In genomic region chrIV:8782172-8782571, ce11 we compare ENCODE assay signal across 4 worm cellular contexts.
TF ChIP-seq lines count a peak whose summit lies in the region.

No protein-coding gene starts in this region.

TF ChIP-seq in whole organism, L2 larva, 48 proteins besides CTCF, POLR2A, EP300 and RAD21 (continues in another document):
- peak; percentile 52 for TF ChIP-seq blmp-1 (tag; optimal IDR thresholded peaks at IDR 0.05; lab: Kevin White, UChicago; ENCODE audit: insufficient read depth)
- peak; percentile 70 for TF ChIP-seq gmeb-1 (tag; optimal IDR thresholded peaks at IDR 0.05; lab: Kevin White, UChicago)
- peak; percentile 46 for TF ChIP-seq nhr-6 (tag; optimal IDR thresholded peaks at IDR 0.05; lab: Kevin White, UChicago)
- peak; percentile 57 for TF ChIP-seq sma-3 (GFP tag; optimal IDR thresholded peaks at IDR 0.05; lab: Kevin White, UChicago)
- peak; percentile 90 for TF ChIP-seq fos-1 (tag; optimal IDR thresholded peaks at IDR 0.05; lab: Kevin White, UChicago)
- TF ChIP-seq unc-62 (GFP tag; optimal IDR thresholded peaks at IDR 0.05; lab: Kevin White, UChicago) = no peak
- no peak for TF ChIP-seq ceh-82 (tag; optimal IDR thresholded peaks at IDR 0.05; lab: Kevin White, UChicago)
- peak; percentile 34 for TF ChIP-seq crh-2 (tag; optimal IDR thresholded peaks at IDR 0.05; lab: Kevin White, UChicago)
- peak; percentile 88 for TF ChIP-seq C34F6.9 (tag; optimal IDR thresholded peaks at IDR 0.05; lab: Kevin White, UChicago)
- TF ChIP-seq ztf-11 (tag; optimal IDR thresholded peaks at IDR 0.05; lab: Kevin White, UChicago) = no peak
- no peak for TF ChIP-seq nhr-11 (tag; optimal IDR thresholded peaks at IDR 0.05; lab: Kevin White, UChicago)
- TF ChIP-seq nhr-12 (tag; optimal IDR thresholded peaks at IDR 0.05; lab: Kevin White, UChicago) = no peak
- peak in 1 of 2 experiments; percentile 48 for TF ChIP-seq mdl-1 (tag; optimal IDR thresholded peaks at IDR 0.05; lab: Kevin White, UChicago)
- TF ChIP-seq ztf-1 (GFP tag; conservative IDR thresholded peaks at IDR 0.05; lab: Robert Waterston, UW) = no peak
- no peak for TF ChIP-seq Y55F3AM.14 (GFP tag; optimal IDR thresholded peaks at IDR 0.05; lab: Kevin White, UChicago)
- TF ChIP-seq aly-2 (tag; optimal IDR thresholded peaks at IDR 0.05; lab: Kevin White, UChicago) = no peak
- TF ChIP-seq egl-27 (tag; optimal IDR thresholded peaks at IDR 0.05; lab: Kevin White, UChicago) = peak; percentile 84
- TF ChIP-seq ceh-16 (tag; optimal IDR thresholded peaks at IDR 0.05; lab: Kevin White, UChicago) = peak; percentile 41
- no peak for TF ChIP-seq lin-13 (GFP tag; optimal IDR thresholded peaks at IDR 0.05; lab: Kevin White, UChicago)
- no peak for TF ChIP-seq lin-39 (tag; optimal IDR thresholded peaks at IDR 0.05; lab: Kevin White, UChicago)
- TF ChIP-seq snpc-4 (tag; optimal IDR thresholded peaks at IDR 0.05; lab: Kevin White, UChicago) = peak; percentile 51
- no peak for TF ChIP-seq dmd-4 (tag; optimal IDR thresholded peaks at IDR 0.05; lab: Kevin White, UChicago)

TF ChIP-seq in whole organism, L4 larva, 104 proteins besides CTCF, POLR2A, EP300 and RAD21 (continues in another document):
- TF ChIP-seq zfp-3 (GFP tag; conservative IDR thresholded peaks at IDR 0.05; lab: Robert Waterston, UW) = no peak
- TF ChIP-seq mep-1 (tag; optimal IDR thresholded peaks at IDR 0.05; lab: Kevin White, UChicago) = peak; percentile 75
- TF ChIP-seq Y105C5A.15 (GFP tag; IDR thresholded peaks at IDR 0.05; lab: Robert Waterston, UW) = no peak
- no peak for TF ChIP-seq zfp-2 (tag; optimal IDR thresholded peaks at IDR 0.05; lab: Kevin White, UChicago)
- TF ChIP-seq D1046.2 (GFP tag; IDR thresholded peaks at IDR 0.05; lab: Robert Waterston, UW) = no peak
- no peak for TF ChIP-seq unc-39 (tag; optimal IDR thresholded peaks at IDR 0.05; lab: Kevin White, UChicago)
- TF ChIP-seq ctbp-1 (GFP tag; IDR thresholded peaks at IDR 0.05; lab: Robert Waterston, UW) = no peak
- no peak for TF ChIP-seq gei-8 (GFP tag; optimal IDR thresholded peaks at IDR 0.05; lab: Kevin White, UChicago)
- peak; percentile 98 for TF ChIP-seq hlh-11 (tag; optimal IDR thresholded peaks at IDR 0.05; lab: Kevin White, UChicago)
- peak; percentile 91 for TF ChIP-seq hlh-30 (tag; optimal IDR thresholded peaks at IDR 0.05; lab: Kevin White, UChicago; ENCODE audit: insufficient read depth)
- no peak for TF ChIP-seq Y75B8A.6 (GFP tag; IDR thresholded peaks at IDR 0.05; lab: Robert Waterston, UW)
- no peak for TF ChIP-seq ceh-32 (tag; optimal IDR thresholded peaks at IDR 0.05; lab: Kevin White, UChicago; ENCODE audit: poor library complexity)
- TF ChIP-seq nhr-6 (tag; optimal IDR thresholded peaks at IDR 0.05; lab: Kevin White, UChicago) = peak; percentile 70
- TF ChIP-seq hif-1 (tag; optimal IDR thresholded peaks at IDR 0.05; lab: Kevin White, UChicago) = peak in 1 of 2 experiments; percentile 54
- no peak for TF ChIP-seq mxl-2 (GFP tag; conservative IDR thresholded peaks at IDR 0.05; lab: Robert Waterston, UW)
- TF ChIP-seq nhr-102 (tag; optimal IDR thresholded peaks at IDR 0.05; lab: Kevin White, UChicago) = no peak
- peak; percentile 55 for TF ChIP-seq nhr-11 (tag; optimal IDR thresholded peaks at IDR 0.05; lab: Kevin White, UChicago)
- TF ChIP-seq lin-15B (tag; optimal IDR thresholded peaks at IDR 0.05; lab: Kevin White, UChicago) = no peak
- no peak for TF ChIP-seq mdt-29 (GFP tag; IDR thresholded peaks at IDR 0.05; lab: Robert Waterston, UW)
- no peak for TF ChIP-seq skn-1 (tag; optimal IDR thresholded peaks at IDR 0.05; lab: Kevin White, UChicago)
- no peak for TF ChIP-seq egl-27 (tag; optimal IDR thresholded peaks at IDR 0.05; lab: Kevin White, UChicago)
- no peak for TF ChIP-seq F10B5.3 (tag; optimal IDR thresholded peaks at IDR 0.05; lab: Kevin White, UChicago)
- TF ChIP-seq sdz-12 (GFP tag; optimal IDR thresholded peaks at IDR 0.05; lab: Kevin White, UChicago) = no peak
- TF ChIP-seq daf-16 (GFP tag; optimal IDR thresholded peaks at IDR 0.05; lab: Kevin White, UChicago) = no peak
- TF ChIP-seq daf-16 (tag; optimal IDR thresholded peaks at IDR 0.05; lab: Kevin White, UChicago) = peak; percentile 75

TF ChIP-seq in whole organism, late embryonic, 69 proteins besides CTCF, POLR2A, EP300 and RAD21 (continues in another document):
- TF ChIP-seq fax-1 (tag; optimal IDR thresholded peaks at IDR 0.05; lab: Kevin White, UChicago) (peak; percentile 27), elt-2 (tag; optimal IDR thresholded peaks at IDR 0.05; lab: Kevin White, UChicago) (peak; percentile 44), K02D7.2 (tag; optimal IDR thresholded peaks at IDR 0.05; lab: Kevin White, UChicago) (no peak), rnt-1 (tag; optimal IDR thresholded peaks at IDR 0.05; lab: Kevin White, UChicago) (peak; percentile 79), pros-1 (tag; optimal IDR thresholded peaks at IDR 0.05; lab: Kevin White, UChicago) (peak; percentile 81), gmeb-2 (tag; optimal IDR thresholded peaks at IDR 0.05; lab: Kevin White, UChicago) (no peak), ceh-6 (GFP tag; optimal IDR thresholded peaks at IDR 0.05; lab: Kevin White, UChicago) (peak; percentile 35), ceh-9 (tag; optimal IDR thresholded peaks at IDR 0.05; lab: Kevin White, UChicago) (no peak), tbx-7 (tag; optimal IDR thresholded peaks at IDR 0.05; lab: Kevin White, UChicago) (no peak), ceh-14 (tag; optimal IDR thresholded peaks at IDR 0.05; lab: Kevin White, UChicago) (peak; percentile 46), pqm-1 (tag; optimal IDR thresholded peaks at IDR 0.05; lab: Kevin White, UChicago) (no peak), nhr-232 (tag; optimal IDR thresholded peaks at IDR 0.05; lab: Kevin White, UChicago) (no peak), C38D4.7 (GFP tag; optimal IDR thresholded peaks at IDR 0.05; lab: Kevin White, UChicago) (no peak), pha-4 (tag; optimal IDR thresholded peaks at IDR 0.05; lab: Kevin White, UChicago) (no peak), Y22D7AL.16 (tag; optimal IDR thresholded peaks at IDR 0.05; lab: Kevin White, UChicago) (no peak), hlh-6 (tag; optimal IDR thresholded peaks at IDR 0.05; lab: Kevin White, UChicago) (no peak), ttx-3 (tag; optimal IDR thresholded peaks at IDR 0.05; lab: Kevin White, UChicago) (no peak), pag-3 (tag; optimal IDR thresholded peaks at IDR 0.05; lab: Kevin White, UChicago; ENCODE audit: borderline replicate concordance) (no peak), mec-3 (tag; optimal IDR thresholded peaks at IDR 0.05; lab: Kevin White, UChicago; ENCODE audit: borderline replicate concordance) (no peak), unc-86 (tag; optimal IDR thresholded peaks at IDR 0.05; lab: Kevin White, UChicago) (peak; percentile 17), zip-5 (tag; optimal IDR thresholded peaks at IDR 0.05; lab: Kevin White, UChicago) (no peak), sdc-2 (tag; optimal IDR thresholded peaks at IDR 0.05; lab: Kevin White, UChicago) (peak; percentile 40), madf-2 (tag; optimal IDR thresholded peaks at IDR 0.05; lab: Kevin White, UChicago) (peak; percentile 0), pha-2 (tag; optimal IDR thresholded peaks at IDR 0.05; lab: Kevin White, UChicago) (no peak), unc-42 (tag; optimal IDR thresholded peaks at IDR 0.05; lab: Kevin White, UChicago) (peak; percentile 59), ceh-45 (GFP tag; IDR thresholded peaks at IDR 0.05; lab: Robert Waterston, UW) (no peak), ref-2 (tag; optimal IDR thresholded peaks at IDR 0.05; lab: Kevin White, UChicago) (peak; percentile 97)

TF ChIP-seq in whole organism, mixed stage, embryonic, 35 proteins besides CTCF, POLR2A, EP300 and RAD21 (continues in another document):
- TF ChIP-seq elt-1 (tag; optimal IDR thresholded peaks at IDR 0.05; lab: Kevin White, UChicago; ENCODE audit: borderline replicate concordance, insufficient read depth) = peak; percentile 45
- peak; percentile 14 for TF ChIP-seq bed-3 (GFP tag; optimal IDR thresholded peaks at IDR 0.05; lab: Kevin White, UChicago)
- peak; percentile 95 for TF ChIP-seq unc-120 (tag; optimal IDR thresholded peaks at IDR 0.05; lab: Kevin White, UChicago; ENCODE audit: poor library complexity, severe bottlenecking)
- peak; percentile 5 for TF ChIP-seq elt-3 (tag; optimal IDR thresholded peaks at IDR 0.05; lab: Kevin White, UChicago)
- peak; percentile 21 for TF ChIP-seq tbx-8 (GFP tag; optimal IDR thresholded peaks at IDR 0.05; lab: Kevin White, UChicago)
- peak; percentile 98 for TF ChIP-seq ham-2 (GFP tag; optimal IDR thresholded peaks at IDR 0.05; lab: Kevin White, UChicago)
- TF ChIP-seq blmp-1 (tag; optimal IDR thresholded peaks at IDR 0.05; lab: Kevin White, UChicago) = no peak
- TF ChIP-seq M03D4.4 (tag; optimal IDR thresholded peaks at IDR 0.05; lab: Kevin White, UChicago) = peak; percentile 54
- no peak for TF ChIP-seq zip-8 (tag; optimal IDR thresholded peaks at IDR 0.05; lab: Kevin White, UChicago)
- no peak for TF ChIP-seq mab-5 (tag; optimal IDR thresholded peaks at IDR 0.05; lab: Kevin White, UChicago)
- TF ChIP-seq sptf-1 (tag; optimal IDR thresholded peaks at IDR 0.05; lab: Kevin White, UChicago) = peak; percentile 78
- peak; percentile 53 for TF ChIP-seq ces-1 (GFP tag; optimal IDR thresholded peaks at IDR 0.05; lab: Kevin White, UChicago)
- TF ChIP-seq nhr-76 (tag; optimal IDR thresholded peaks at IDR 0.05; lab: Kevin White, UChicago) = no peak
- peak; percentile 69 for TF ChIP-seq lsy-2 (tag; optimal IDR thresholded peaks at IDR 0.05; lab: Kevin White, UChicago)
- TF ChIP-seq mep-1 (tag; optimal IDR thresholded peaks at IDR 0.05; lab: Kevin White, UChicago) = peak; percentile 84
- peak; percentile 83 for TF ChIP-seq cnd-1 (tag; optimal IDR thresholded peaks at IDR 0.05; lab: Kevin White, UChicago)
- peak; percentile 75 for TF ChIP-seq lin-13 (tag; optimal IDR thresholded peaks at IDR 0.05; lab: Kevin White, UChicago)
- no peak for TF ChIP-seq flh-1 (GFP tag; optimal IDR thresholded peaks at IDR 0.05; lab: Kevin White, UChicago)
- TF ChIP-seq nhr-28 (tag; optimal IDR thresholded peaks at IDR 0.05; lab: Kevin White, UChicago) = no peak
- peak; percentile 84 for TF ChIP-seq unc-62 (GFP tag; optimal IDR thresholded peaks at IDR 0.05; lab: Kevin White, UChicago)
- TF ChIP-seq lin-32 (GFP tag; optimal IDR thresholded peaks at IDR 0.05; lab: Kevin White, UChicago) = peak; percentile 74
- peak; percentile 31 for TF ChIP-seq ceh-43 (GFP tag; optimal IDR thresholded peaks at IDR 0.05; lab: Kevin White, UChicago)
- peak; percentile 74 for TF ChIP-seq mls-2 (tag; optimal IDR thresholded peaks at IDR 0.05; lab: Kevin White, UChicago)
- TF ChIP-seq nhr-237 (tag; optimal IDR thresholded peaks at IDR 0.05; lab: Kevin White, UChicago) = peak; percentile 56
- TF ChIP-seq pha-4 (tag; optimal IDR thresholded peaks at IDR 0.05; lab: Kevin White, UChicago) = peak; percentile 77
- TF ChIP-seq drap-1 (GFP tag; optimal IDR thresholded peaks at IDR 0.05; lab: Kevin White, UChicago) = peak; percentile 75
- TF ChIP-seq ceh-39 (tag; optimal IDR thresholded peaks at IDR 0.05; lab: Kevin White, UChicago) = no peak
- TF ChIP-seq nhr-2 (tag; optimal IDR thresholded peaks at IDR 0.05; lab: Kevin White, UChicago) = peak; percentile 26
- TF ChIP-seq ceh-83 (GFP tag; optimal IDR thresholded peaks at IDR 0.05; lab: Kevin White, UChicago) = peak; percentile 52
- peak; percentile 74 for TF ChIP-seq ztf-11 (tag; optimal IDR thresholded peaks at IDR 0.05; lab: Kevin White, UChicago)
